Worm (Caenorhabditis elegans): Measurements from ENCODE around the gene K03A1.4.

ce11 chrX:7279671-7280389 is 18.7 kb downstream of the K03A1.4 start, which contains the start of gene unc-10:
- TF ChIP-seq snpc-4 (tag; optimal IDR thresholded peaks at IDR 0.05): no peak
- TF ChIP-seq nhr-12 (tag; optimal IDR thresholded peaks at IDR 0.05): no peak
- no peak for TF ChIP-seq skn-1 (tag; optimal IDR thresholded peaks at IDR 0.05)
- no peak for TF ChIP-seq lin-13 (GFP tag; optimal IDR thresholded peaks at IDR 0.05)
- no peak for TF ChIP-seq dmd-4 (tag; optimal IDR thresholded peaks at IDR 0.05)
- TF ChIP-seq blmp-1 (tag; optimal IDR thresholded peaks at IDR 0.05; ENCODE audit: insufficient read depth): no peak
- no peak for TF ChIP-seq mbf-1 (tag; optimal IDR thresholded peaks at IDR 0.05)
- TF ChIP-seq ztf-4 (tag; optimal IDR thresholded peaks at IDR 0.05): no peak
- TF ChIP-seq lsy-2 (tag; optimal IDR thresholded peaks at IDR 0.05): no peak
